Worm (Caenorhabditis elegans): Measurements from ENCODE around the gene F21C10.18.

Gene F21C10.18

DNA sequence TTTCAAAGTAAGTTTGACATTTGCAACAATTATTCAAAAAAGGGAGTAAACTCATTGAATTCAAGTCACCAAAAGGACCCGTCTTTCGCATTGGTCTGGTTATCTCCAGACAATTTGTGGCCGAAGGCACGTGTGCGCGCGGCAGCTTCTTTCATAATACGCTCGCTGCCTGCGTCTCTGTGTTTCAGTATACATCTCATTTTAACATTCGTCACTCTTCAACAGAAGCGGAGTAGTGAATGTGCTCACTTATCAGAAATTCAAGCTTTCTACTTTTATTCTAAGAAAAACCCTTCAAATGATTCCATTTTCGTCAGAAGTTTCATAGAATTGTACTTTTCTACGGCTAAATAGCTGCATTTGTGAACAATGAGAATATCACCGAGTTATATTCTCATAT is 20.2 kb downstream of the F21C10.18 start:
- no peak for TF ChIP-seq ztf-29 (GFP tag; IDR thresholded peaks at IDR 0.05)
- no peak for TF ChIP-seq tab-1 (GFP tag; IDR thresholded peaks at IDR 0.05)
- no peak for TF ChIP-seq flt-1 (GFP tag; IDR thresholded peaks at IDR 0.05)
- no peak for TF ChIP-seq cog-1 (tag; optimal IDR thresholded peaks at IDR 0.05)
- TF ChIP-seq T22C8.4 (GFP tag; IDR thresholded peaks at IDR 0.05): no peak
- no peak for TF ChIP-seq med-1 (GFP tag; optimal IDR thresholded peaks at IDR 0.05; ENCODE audit: insufficient read depth)
- no peak for TF ChIP-seq ztf-23 (GFP tag; IDR thresholded peaks at IDR 0.05)
- TF ChIP-seq klf-2 (GFP tag; conservative IDR thresholded peaks at IDR 0.05): no peak
- no peak for TF ChIP-seq ref-1 (GFP tag; conservative IDR thresholded peaks at IDR 0.05)

DNA sequence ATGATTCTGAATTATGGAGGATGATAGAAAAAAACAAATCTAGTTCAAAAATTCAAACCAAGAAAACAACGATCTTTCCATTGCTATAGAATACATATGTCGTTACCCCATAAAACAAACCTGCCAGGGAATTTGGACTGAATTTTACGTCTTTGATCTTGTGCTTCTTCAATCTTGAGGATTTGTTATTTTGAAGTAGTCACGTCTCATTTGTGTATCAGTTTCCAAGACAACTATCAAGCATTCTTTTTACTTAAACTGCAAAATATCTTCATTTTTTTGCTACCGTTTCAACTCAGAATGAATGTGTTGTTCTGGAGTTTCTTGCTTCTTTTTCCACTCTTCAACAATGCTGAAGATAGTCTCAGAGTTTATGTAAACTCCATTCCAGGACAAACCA is 22.4 kb downstream of the F21C10.18 start, which contains the start of gene F21C10.19:
Gene F21C10.19 (plus strand): TSS at position 301 of the 400 bp plus-strand sequence.
- TF ChIP-seq ztf-23 (GFP tag; IDR thresholded peaks at IDR 0.05) (no peak), klf-2 (GFP tag; conservative IDR thresholded peaks at IDR 0.05) (no peak)

DNA sequence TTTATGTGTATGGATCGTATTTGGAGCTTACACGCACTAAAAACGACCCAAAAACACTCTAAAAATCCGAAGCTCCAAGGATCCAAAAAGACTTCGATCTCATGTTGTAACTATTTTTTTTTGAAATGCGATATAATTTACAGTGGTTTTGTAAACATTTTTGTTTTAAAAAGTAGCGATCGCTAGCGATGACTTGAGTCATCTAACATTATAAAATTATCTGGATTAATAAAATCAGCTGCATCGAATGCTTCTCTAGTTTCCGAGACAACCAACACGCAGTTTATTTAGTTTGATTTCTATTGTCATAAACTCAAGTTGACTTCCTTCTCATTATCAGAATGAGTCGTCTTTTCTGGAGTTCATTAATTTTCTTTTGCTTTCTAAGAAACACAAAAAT is 23.7 kb downstream of the F21C10.18 start, which contains the start of gene F21C10.1:
Gene F21C10.1 (plus strand): TSS at position 301 of the 400 bp plus-strand sequence.
- TF ChIP-seq klf-2 (GFP tag; conservative IDR thresholded peaks at IDR 0.05): no peak
- no peak for TF ChIP-seq ref-1 (GFP tag; conservative IDR thresholded peaks at IDR 0.05)
- TF ChIP-seq T22C8.4 (GFP tag; IDR thresholded peaks at IDR 0.05): no peak
- TF ChIP-seq tab-1 (GFP tag; IDR thresholded peaks at IDR 0.05): no peak
- TF ChIP-seq med-1 (GFP tag; optimal IDR thresholded peaks at IDR 0.05; ENCODE audit: insufficient read depth): no peak
- TF ChIP-seq ztf-23 (GFP tag; IDR thresholded peaks at IDR 0.05): no peak
- TF ChIP-seq cog-1 (tag; optimal IDR thresholded peaks at IDR 0.05): no peak
- TF ChIP-seq ztf-29 (GFP tag; IDR thresholded peaks at IDR 0.05): no peak
- no peak for TF ChIP-seq flt-1 (GFP tag; IDR thresholded peaks at IDR 0.05)

DNA sequence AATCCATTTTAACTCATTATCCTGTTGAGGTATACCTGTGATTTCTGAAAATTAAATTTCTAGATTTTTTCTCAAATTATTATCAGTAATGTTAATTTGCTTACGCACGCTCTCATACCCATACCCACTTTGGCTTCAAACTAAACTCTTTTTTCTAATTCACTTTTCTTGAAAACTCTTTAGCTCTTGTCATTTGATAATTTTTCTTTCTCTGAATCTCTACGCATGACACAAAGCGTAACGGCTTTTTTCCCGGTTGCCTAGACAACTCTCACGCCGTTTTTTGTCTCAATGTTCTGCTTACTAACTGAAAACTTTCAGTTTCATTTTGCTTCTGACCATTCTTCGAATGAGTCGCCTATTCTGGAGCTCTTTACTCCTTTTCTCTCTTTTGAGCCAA is 25.6 kb downstream of the F21C10.18 start, which contains the start of gene B0222.1:
Gene B0222.1 (plus strand): TSS at position 306 of the 400 bp plus-strand sequence.
- no peak for TF ChIP-seq med-1 (GFP tag; optimal IDR thresholded peaks at IDR 0.05; ENCODE audit: insufficient read depth)
- TF ChIP-seq ztf-29 (GFP tag; IDR thresholded peaks at IDR 0.05): no peak
- TF ChIP-seq T22C8.4 (GFP tag; IDR thresholded peaks at IDR 0.05): no peak
- no peak for TF ChIP-seq ztf-23 (GFP tag; IDR thresholded peaks at IDR 0.05)
- no peak for TF ChIP-seq flt-1 (GFP tag; IDR thresholded peaks at IDR 0.05)
- TF ChIP-seq ref-1 (GFP tag; conservative IDR thresholded peaks at IDR 0.05): no peak
- TF ChIP-seq klf-2 (GFP tag; conservative IDR thresholded peaks at IDR 0.05): no peak
- TF ChIP-seq tab-1 (GFP tag; IDR thresholded peaks at IDR 0.05): no peak
- no peak for TF ChIP-seq cog-1 (tag; optimal IDR thresholded peaks at IDR 0.05)

DNA sequence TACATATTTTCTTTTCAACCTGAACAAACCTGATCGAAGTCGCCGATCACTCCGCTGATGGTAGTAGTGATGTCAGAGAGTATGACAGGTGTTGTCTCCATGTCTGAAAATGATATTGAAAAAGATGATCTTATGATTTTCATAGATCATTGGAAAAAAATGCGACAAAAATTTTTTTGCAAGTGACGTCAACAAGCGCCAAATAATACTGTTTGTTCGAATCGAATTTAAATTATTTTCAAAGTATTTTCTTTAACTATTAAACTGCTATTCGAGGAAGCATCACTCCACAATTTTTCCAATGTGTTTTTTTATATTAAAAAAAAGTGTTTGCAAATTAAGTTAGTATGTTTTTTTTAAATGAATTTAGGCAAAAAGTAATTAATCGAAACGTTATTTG is 29.3 kb downstream of the F21C10.18 start, which contains the start of gene pitr-2:
Gene pitr-2 (minus strand): TSS at position 101 of the 400 bp plus-strand sequence.
- no peak for TF ChIP-seq ztf-23 (GFP tag; IDR thresholded peaks at IDR 0.05)
- no peak for TF ChIP-seq ztf-29 (GFP tag; IDR thresholded peaks at IDR 0.05)
- TF ChIP-seq med-1 (GFP tag; optimal IDR thresholded peaks at IDR 0.05; ENCODE audit: insufficient read depth): no peak
- TF ChIP-seq T22C8.4 (GFP tag; IDR thresholded peaks at IDR 0.05): no peak
- TF ChIP-seq klf-2 (GFP tag; conservative IDR thresholded peaks at IDR 0.05): no peak
- no peak for TF ChIP-seq flt-1 (GFP tag; IDR thresholded peaks at IDR 0.05)
- no peak for TF ChIP-seq cog-1 (tag; optimal IDR thresholded peaks at IDR 0.05)
- no peak for TF ChIP-seq tab-1 (GFP tag; IDR thresholded peaks at IDR 0.05)
- no peak for TF ChIP-seq ref-1 (GFP tag; conservative IDR thresholded peaks at IDR 0.05)

DNA sequence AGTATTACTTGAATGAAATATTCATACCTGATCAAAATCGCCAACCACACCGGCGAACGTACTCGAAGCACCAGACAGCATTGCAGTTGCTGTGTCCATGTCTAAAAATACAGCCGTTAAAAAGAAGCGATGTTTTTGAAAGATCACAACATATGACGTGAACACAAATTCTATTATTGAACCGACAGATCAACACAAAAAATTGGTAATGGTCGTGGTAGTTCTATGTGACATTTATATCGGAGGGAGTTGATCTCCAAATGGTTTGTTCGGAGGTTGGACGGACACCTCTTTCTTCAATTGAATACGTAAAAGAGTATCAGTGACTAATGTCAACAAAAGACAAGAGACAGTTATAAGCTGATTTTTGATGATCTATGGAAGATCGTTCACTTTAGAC is 33.0 kb downstream of the F21C10.18 start, which contains the start of gene pitr-3:
Gene pitr-3 (minus strand): TSS at position 101 of the 400 bp plus-strand sequence.
- TF ChIP-seq tab-1 (GFP tag; IDR thresholded peaks at IDR 0.05) (no peak), flt-1 (GFP tag; IDR thresholded peaks at IDR 0.05) (no peak), klf-2 (GFP tag; conservative IDR thresholded peaks at IDR 0.05) (no peak), med-1 (GFP tag; optimal IDR thresholded peaks at IDR 0.05; ENCODE audit: insufficient read depth) (no peak), ztf-23 (GFP tag; IDR thresholded peaks at IDR 0.05) (no peak), ztf-29 (GFP tag; IDR thresholded peaks at IDR 0.05) (no peak), ref-1 (GFP tag; conservative IDR thresholded peaks at IDR 0.05) (no peak), T22C8.4 (GFP tag; IDR thresholded peaks at IDR 0.05) (no peak), cog-1 (tag; optimal IDR thresholded peaks at IDR 0.05) (no peak)

DNA sequence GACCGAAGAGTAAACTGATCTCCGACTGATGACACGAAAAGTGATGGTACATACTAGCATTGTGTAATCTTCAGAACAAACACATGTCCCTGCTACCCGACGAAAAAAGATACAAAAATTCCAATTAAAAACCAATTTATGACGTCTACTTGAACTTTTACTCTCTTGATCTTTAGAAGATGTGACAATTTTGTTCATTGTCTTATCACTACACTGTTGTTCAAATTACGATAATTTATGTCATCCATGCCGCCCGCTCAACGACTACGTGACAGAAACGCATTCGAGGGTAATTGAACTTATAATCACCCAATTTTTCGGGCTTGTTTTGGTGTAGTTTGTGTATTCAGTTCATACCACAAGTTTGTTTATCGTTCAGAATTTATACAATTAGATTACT is 35.6 kb downstream of the F21C10.18 start:
- TF ChIP-seq klf-2 (GFP tag; conservative IDR thresholded peaks at IDR 0.05) (no peak), cog-1 (tag; optimal IDR thresholded peaks at IDR 0.05) (no peak), flt-1 (GFP tag; IDR thresholded peaks at IDR 0.05) (no peak), ztf-29 (GFP tag; IDR thresholded peaks at IDR 0.05) (no peak), T22C8.4 (GFP tag; IDR thresholded peaks at IDR 0.05) (no peak), tab-1 (GFP tag; IDR thresholded peaks at IDR 0.05) (no peak), ztf-23 (GFP tag; IDR thresholded peaks at IDR 0.05) (no peak), ref-1 (GFP tag; conservative IDR thresholded peaks at IDR 0.05) (no peak)

DNA sequence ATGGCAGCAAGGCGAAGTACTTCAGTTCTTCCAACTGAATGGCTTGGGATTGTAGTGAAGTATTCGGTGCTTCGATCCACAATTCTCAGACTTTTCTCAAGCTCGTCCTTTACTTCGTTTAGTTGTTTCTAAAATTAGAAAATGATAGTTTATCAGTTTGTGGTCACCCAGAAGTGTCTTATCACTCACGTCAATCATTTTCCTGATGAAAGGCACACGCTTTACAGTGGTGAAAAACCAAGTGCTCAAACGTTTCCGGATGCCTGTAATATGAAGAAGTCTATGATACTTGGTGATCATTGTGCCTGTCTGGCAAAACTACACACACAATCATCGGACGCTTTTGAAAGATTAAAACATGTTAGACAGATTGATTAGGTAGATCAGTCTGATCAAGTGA is 37.9 kb downstream of the F21C10.18 start:
- TF ChIP-seq tab-1 (GFP tag; IDR thresholded peaks at IDR 0.05): no peak
- TF ChIP-seq klf-2 (GFP tag; conservative IDR thresholded peaks at IDR 0.05): no peak
- TF ChIP-seq ztf-29 (GFP tag; IDR thresholded peaks at IDR 0.05): no peak
- no peak for TF ChIP-seq med-1 (GFP tag; optimal IDR thresholded peaks at IDR 0.05; ENCODE audit: insufficient read depth)
- no peak for TF ChIP-seq cog-1 (tag; optimal IDR thresholded peaks at IDR 0.05)
- TF ChIP-seq flt-1 (GFP tag; IDR thresholded peaks at IDR 0.05): no peak
- no peak for TF ChIP-seq ztf-23 (GFP tag; IDR thresholded peaks at IDR 0.05)
- no peak for TF ChIP-seq ref-1 (GFP tag; conservative IDR thresholded peaks at IDR 0.05)
- no peak for TF ChIP-seq T22C8.4 (GFP tag; IDR thresholded peaks at IDR 0.05)

DNA sequence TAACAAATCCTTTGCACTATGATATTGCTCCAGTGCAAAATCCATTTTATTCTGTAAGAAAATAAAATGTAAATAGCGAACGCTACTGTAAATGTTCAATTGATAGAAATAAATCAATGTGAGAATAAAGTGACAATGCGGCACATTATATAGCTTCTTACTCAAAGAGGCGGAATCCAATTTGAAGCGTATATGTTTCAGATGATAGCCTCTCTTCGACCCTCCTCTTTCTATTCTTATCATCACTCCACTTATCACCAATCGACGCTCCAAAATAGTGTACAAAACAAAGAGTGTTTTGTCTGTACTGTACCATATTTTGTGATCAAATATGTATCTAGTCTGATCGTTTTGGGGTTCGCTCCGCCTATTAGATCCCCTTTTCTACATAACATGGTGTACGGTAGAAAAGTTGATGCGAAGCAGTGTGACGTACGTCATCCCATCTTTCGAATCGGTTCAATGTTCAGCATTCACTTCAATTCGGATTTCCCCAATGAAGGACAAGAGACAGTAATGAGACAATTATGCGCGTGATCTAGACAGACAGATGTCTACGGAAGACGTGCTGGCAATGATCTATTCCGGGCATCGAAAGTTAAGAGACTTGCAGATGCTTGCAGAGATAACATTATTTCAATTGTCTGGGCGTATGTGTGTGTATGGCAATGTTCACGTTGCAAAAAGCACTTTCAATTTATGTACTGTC is 38.7 kb downstream of the F21C10.18 start, which contains the start of gene spl-2:
Gene spl-2 (minus strand): TSS at position 51 of the 709 bp plus-strand sequence.
- TF ChIP-seq cog-1 (tag; optimal IDR thresholded peaks at IDR 0.05) (no peak), ref-1 (GFP tag; conservative IDR thresholded peaks at IDR 0.05) (no peak), flt-1 (GFP tag; IDR thresholded peaks at IDR 0.05) (no peak), med-1 (GFP tag; optimal IDR thresholded peaks at IDR 0.05; ENCODE audit: insufficient read depth) (no peak), ztf-29 (GFP tag; IDR thresholded peaks at IDR 0.05) (no peak), tab-1 (GFP tag; IDR thresholded peaks at IDR 0.05) (no peak), klf-2 (GFP tag; conservative IDR thresholded peaks at IDR 0.05) (no peak), T22C8.4 (GFP tag; IDR thresholded peaks at IDR 0.05) (no peak), ztf-23 (GFP tag; IDR thresholded peaks at IDR 0.05) (no peak)
